Worm (Caenorhabditis elegans): ENCODE data around the gene T28A11.19.

- TF ChIP-seq snpc-1.2 (GFP tag; IDR thresholded peaks at IDR 0.05): no peak
- no peak for TF ChIP-seq nhr-237 (tag; optimal IDR thresholded peaks at IDR 0.05)
- TF ChIP-seq nhr-10 (tag; optimal IDR thresholded peaks at IDR 0.05): no peak
- no peak for TF ChIP-seq egl-27 (tag; optimal IDR thresholded peaks at IDR 0.05)
- TF ChIP-seq unc-130 (GFP tag; optimal IDR thresholded peaks at IDR 0.05): no peak
- no peak for TF ChIP-seq tra-1 (GFP tag; IDR thresholded peaks at IDR 0.05)
- TF ChIP-seq ces-1 (GFP tag; optimal IDR thresholded peaks at IDR 0.05): no peak
- no peak for TF ChIP-seq skn-1 (tag; optimal IDR thresholded peaks at IDR 0.05)
- no peak for TF ChIP-seq nhr-77 (tag; optimal IDR thresholded peaks at IDR 0.05)
- TF ChIP-seq ctbp-1 (GFP tag; IDR thresholded peaks at IDR 0.05): no peak
- no peak for TF ChIP-seq ztf-11 (tag; optimal IDR thresholded peaks at IDR 0.05)
- peak in 1 of 2 experiments; percentile 39 for TF ChIP-seq unc-62 (GFP tag; optimal IDR thresholded peaks at IDR 0.05 in 1 of 2)
- no peak for TF ChIP-seq unc-62 (tag; optimal IDR thresholded peaks at IDR 0.05)
These were observed 24.6 kb downstream of the T28A11.19 start, which contains the start of gene srj-7 for ce11 chrV:3244703-3245102.

Measured in whole organism, L4 larva.